Fruit fly (Drosophila melanogaster) whole organism, embryonic: Measurements from ENCODE around the gene cype.
A peak's percentile ranks its signal among the peaks of the same experiment; 100 is the strongest.

Source experiments
- B-H1 ChIP-seq: fragments of 200-800 bp; sonication (Bioruptor generic); IDR thresholded peaks from 3 replicates; pipeline ENCODE4 v1.3.6; 2022; ENCODE audit warnings: missing biosample characterization, missing genetic modification characterization
- CG10565 ChIP-seq: fragments of 200-800 bp; sonication (Bioruptor generic); optimal IDR thresholded peaks from 3 replicates; lab custom pipeline; 2016; ENCODE audit warnings: missing biosample characterization, mild to moderate bottlenecking, missing genetic modification characterization
- CG11093 ChIP-seq: fragments of 200-800 bp; sonication (Bioruptor generic); IDR thresholded peaks from 3 replicates; pipeline ENCODE4 v1.3.6; 2022; ENCODE audit warnings: missing biosample characterization, missing genetic modification characterization
- CG11247 ChIP-seq: fragments of 200-800 bp; sonication (Bioruptor generic); IDR thresholded peaks from 2 replicates; pipeline ENCODE4 v1.3.6; 2022; ENCODE audit warnings: missing biosample characterization, missing genetic modification characterization
- CG11504 ChIP-seq: fragments of 200-800 bp; sonication (Bioruptor generic); optimal IDR thresholded peaks from 3 replicates; lab custom pipeline; 2019; ENCODE audit warnings: missing biosample characterization, mild to moderate bottlenecking, missing genetic modification characterization, moderate library complexity
- CG12299 ChIP-seq: fragments of 200-800 bp; sonication (Bioruptor generic); optimal IDR thresholded peaks from 2 replicates; lab custom pipeline; 2018; ENCODE audit warnings: missing biosample characterization, mild to moderate bottlenecking, missing genetic modification characterization
- CG14014 ChIP-seq: fragments of 200-800 bp; sonication (Bioruptor generic); IDR thresholded peaks from 2 replicates; pipeline ENCODE4 v1.3.6; 2022; ENCODE audit warnings: missing biosample characterization, missing genetic modification characterization
- CG15514 ChIP-seq: fragments of 200-800 bp; sonication (Bioruptor generic); optimal IDR thresholded peaks from 3 replicates; lab custom pipeline; 2017; ENCODE audit warnings: missing biosample characterization, missing genetic modification characterization, mild to moderate bottlenecking, moderate library complexity, missing genetic modification reagents
- CG2199 ChIP-seq: fragments of 200-800 bp; sonication (Bioruptor generic); IDR thresholded peaks from 3 replicates; pipeline ENCODE4 v1.3.6; 2022; ENCODE audit warnings: missing biosample characterization, missing genetic modification characterization
- CG5180 ChIP-seq: fragments of 200-800 bp; sonication (Bioruptor generic); optimal IDR thresholded peaks from 3 replicates; lab custom pipeline; 2017; ENCODE audit warnings: missing biosample characterization, missing genetic modification characterization, mild to moderate bottlenecking, moderate library complexity, missing genetic modification reagents
- CG5245 ChIP-seq: fragments of 200-800 bp; sonication (Bioruptor generic); optimal IDR thresholded peaks from 3 replicates; lab custom pipeline; 2016; ENCODE audit warnings: missing biosample characterization, missing genetic modification characterization
- CG7271 ChIP-seq: fragments of 200-800 bp; sonication (Bioruptor generic); optimal IDR thresholded peaks from 2 replicates; lab custom pipeline; 2018; ENCODE audit warnings: missing biosample characterization, mild to moderate bottlenecking, missing genetic modification characterization, moderate library complexity
- CG8281 ChIP-seq: fragments of 200-800 bp; sonication (Bioruptor generic); optimal IDR thresholded peaks from 2 replicates; lab custom pipeline; 2018; ENCODE audit warnings: missing biosample characterization, mild to moderate bottlenecking, missing genetic modification characterization, moderate library complexity
- CG8478 ChIP-seq: fragments of >200 bp; optimal IDR thresholded peaks from 2 replicates; lab custom pipeline; 2018
- Chrac-16 ChIP-seq: fragments of 200-800 bp; sonication (Bioruptor generic); optimal IDR thresholded peaks from 3 replicates; lab custom pipeline; 2016; ENCODE audit warnings: missing biosample characterization, missing genetic modification characterization
- CoRest ChIP-seq: fragments of 200-800 bp; sonication (Bioruptor generic); optimal IDR thresholded peaks from 3 replicates; lab custom pipeline; 2018; ENCODE audit warnings: missing biosample characterization, mild to moderate bottlenecking, missing genetic modification characterization, moderate library complexity
- Dip3 ChIP-seq: fragments of 200-800 bp; sonication (Bioruptor generic); optimal IDR thresholded peaks from 3 replicates; lab custom pipeline; 2016; ENCODE audit warnings: missing biosample characterization, missing genetic modification characterization
- ERR ChIP-seq: fragments of 200-800 bp; sonication (Bioruptor generic); optimal IDR thresholded peaks from 2 replicates; lab custom pipeline; 2016; ENCODE audit warnings: missing biosample characterization, missing genetic modification characterization
- Ets97D ChIP-seq: fragments of 200-800 bp; sonication (Bioruptor generic); optimal IDR thresholded peaks from 3 replicates; lab custom pipeline; 2016; ENCODE audit warnings: missing biosample characterization, missing genetic modification characterization
- HHEX ChIP-seq: fragments of 200-800 bp; sonication (Bioruptor generic); optimal IDR thresholded peaks from 3 replicates; lab custom pipeline; 2017; ENCODE audit warnings: missing biosample characterization, mild to moderate bottlenecking, missing genetic modification characterization, missing genetic modification reagents
- HLH3B ChIP-seq: fragments of 200-800 bp; sonication (Bioruptor generic); IDR thresholded peaks from 2 replicates; pipeline ENCODE4 v1.3.6; 2022; ENCODE audit warnings: missing biosample characterization, missing genetic modification characterization
- MESR4 ChIP-seq: fragments of 200-800 bp; sonication (Bioruptor generic); optimal IDR thresholded peaks from 2 replicates; lab custom pipeline; 2018; ENCODE audit warnings: missing biosample characterization, mild to moderate bottlenecking, missing genetic modification characterization, moderate library complexity
- Max ChIP-seq: fragments of 200-800 bp; sonication (Bioruptor generic); optimal IDR thresholded peaks from 2 replicates; lab custom pipeline; 2016; ENCODE audit warnings: missing biosample characterization, mild to moderate bottlenecking, missing genetic modification characterization
- Opbp ChIP-seq: fragments of 200-800 bp; sonication (Bioruptor generic); IDR thresholded peaks from 3 replicates; pipeline ENCODE4 v1.3.6; 2022; ENCODE audit warnings: missing biosample characterization, missing genetic modification characterization; ENCODE audit not compliant: partially characterized antibody
- Optix ChIP-seq: fragments of 200-800 bp; sonication (Bioruptor generic); IDR thresholded peaks from 3 replicates; pipeline ENCODE4 v1.3.6; 2022; ENCODE audit warnings: missing biosample characterization, missing genetic modification characterization
- Sox100B ChIP-seq: fragments of 200-800 bp; sonication (Bioruptor generic); optimal IDR thresholded peaks from 3 replicates; lab custom pipeline; 2018; ENCODE audit warnings: missing biosample characterization, mild to moderate bottlenecking, missing genetic modification characterization
- Ssrp ChIP-seq: fragments of 200-800 bp; sonication (Bioruptor generic); optimal IDR thresholded peaks from 2 replicates; lab custom pipeline; 2018; ENCODE audit warnings: missing biosample characterization, mild to moderate bottlenecking, missing genetic modification characterization, moderate library complexity
- Trl ChIP-seq, 3 experiments: fragments of >200 bp in 2 of 3; fragments of 200-800 bp in 1 of 3; sonication (Bioruptor generic) in 1 of 3; optimal IDR thresholded peaks; 2 replicates in 1 of 3; 3 replicates in 2 of 3; lab custom pipeline; 2016 to 2017; ENCODE audit warnings: missing biosample characterization in 1 of 3, missing genetic modification characterization in 1 of 3
- Vsx1 ChIP-seq: fragments of 200-800 bp; sonication (Bioruptor generic); optimal IDR thresholded peaks from 2 replicates; lab custom pipeline; 2017; ENCODE audit warnings: missing biosample characterization, mild to moderate bottlenecking, missing genetic modification characterization, missing genetic modification reagents
- ab ChIP-seq: fragments of 200-800 bp; sonication (Bioruptor generic); optimal IDR thresholded peaks from 2 replicates; lab custom pipeline; 2016; ENCODE audit warnings: missing biosample characterization, missing genetic modification characterization
- ash1 ChIP-seq: fragments of 200-800 bp; sonication (Bioruptor generic); optimal IDR thresholded peaks from 2 replicates; lab custom pipeline; 2018; ENCODE audit warnings: missing biosample characterization, mild to moderate bottlenecking, missing genetic modification characterization
- ato ChIP-seq: fragments of 200-800 bp; sonication (Bioruptor generic); IDR thresholded peaks from 2 replicates; pipeline ENCODE4 v1.3.6; 2022; ENCODE audit warnings: missing biosample characterization, missing genetic modification characterization; ENCODE audit not compliant: partially characterized antibody
- chm ChIP-seq: fragments of 200-800 bp; sonication (Bioruptor generic); IDR thresholded peaks from 2 replicates; pipeline ENCODE4 v1.3.6; 2022; ENCODE audit warnings: missing biosample characterization, missing genetic modification characterization
- gt ChIP-seq: fragments of 200-800 bp; sonication (Bioruptor generic); IDR thresholded peaks from 2 replicates; pipeline ENCODE4 v1.3.6; 2022; ENCODE audit warnings: missing biosample characterization, missing genetic modification characterization
- h ChIP-seq: fragments of >200 bp; optimal IDR thresholded peaks from 2 replicates; lab custom pipeline; 2017
- her ChIP-seq: fragments of 200-800 bp; sonication (Bioruptor generic); optimal IDR thresholded peaks from 2 replicates; lab custom pipeline; 2016; ENCODE audit warnings: missing biosample characterization, missing genetic modification characterization
- jing ChIP-seq: fragments of 200-800 bp; sonication (Bioruptor generic); optimal IDR thresholded peaks from 2 replicates; lab custom pipeline; 2018; ENCODE audit warnings: missing biosample characterization, mild to moderate bottlenecking, missing genetic modification characterization
- kah ChIP-seq: fragments of 200-800 bp; sonication (Bioruptor generic); optimal IDR thresholded peaks from 2 replicates; lab custom pipeline; 2018; ENCODE audit warnings: missing biosample characterization, mild to moderate bottlenecking, missing genetic modification characterization
- nom ChIP-seq: fragments of 200-800 bp; sonication (Bioruptor generic); optimal IDR thresholded peaks from 2 replicates; lab custom pipeline; 2017; ENCODE audit warnings: missing biosample characterization, missing genetic modification characterization, mild to moderate bottlenecking, moderate library complexity, missing genetic modification reagents
- pfk ChIP-seq: fragments of 200-800 bp; sonication (Bioruptor generic); optimal IDR thresholded peaks from 2 replicates; lab custom pipeline; 2018; ENCODE audit warnings: missing biosample characterization, mild to moderate bottlenecking, missing genetic modification characterization, moderate library complexity
- phol ChIP-seq: fragments of 200-800 bp; sonication (Bioruptor generic); optimal IDR thresholded peaks from 3 replicates; lab custom pipeline; 2018; ENCODE audit warnings: missing biosample characterization, mild to moderate bottlenecking, missing genetic modification characterization, moderate library complexity
- pita ChIP-seq: fragments of 200-800 bp; sonication (Bioruptor generic); optimal IDR thresholded peaks from 2 replicates; lab custom pipeline; 2017; ENCODE audit warnings: missing biosample characterization, mild to moderate bottlenecking, missing genetic modification characterization
- psq ChIP-seq: fragments of 200-800 bp; sonication (Bioruptor generic); optimal IDR thresholded peaks from 2 replicates; lab custom pipeline; 2017; ENCODE audit warnings: missing biosample characterization, missing genetic modification characterization
- pzg ChIP-seq: fragments of 200-800 bp; sonication (Bioruptor generic); optimal IDR thresholded peaks from 3 replicates; lab custom pipeline; 2018; ENCODE audit warnings: missing biosample characterization, mild to moderate bottlenecking, missing genetic modification characterization, moderate library complexity
- repo ChIP-seq: fragments of 200-800 bp; sonication (Bioruptor generic); optimal IDR thresholded peaks from 2 replicates; lab custom pipeline; 2016; ENCODE audit warnings: missing biosample characterization, missing genetic modification characterization
- sens-2 ChIP-seq: fragments of 200-800 bp; sonication (Bioruptor generic); IDR thresholded peaks from 2 replicates; pipeline ENCODE4 v1.3.6; 2022; ENCODE audit warnings: missing biosample characterization, missing genetic modification characterization
- sima ChIP-seq: fragments of 200-800 bp; sonication (Bioruptor generic); optimal IDR thresholded peaks from 2 replicates; lab custom pipeline; 2016; ENCODE audit warnings: missing biosample characterization, missing genetic modification characterization
- trh ChIP-seq: fragments of 200-800 bp; sonication (Bioruptor generic); optimal IDR thresholded peaks from 2 replicates; lab custom pipeline; 2016; ENCODE audit warnings: missing biosample characterization, missing genetic modification characterization
- vvl ChIP-seq: fragments of 200-800 bp; sonication (Bioruptor generic); IDR thresholded peaks from 2 replicates; pipeline ENCODE4 v1.3.6; 2022; ENCODE audit warnings: missing biosample characterization, missing genetic modification characterization

cype gene

dm6 chr2L:5326414-5327265 is at the start of gene cype, which contains the start of gene Ncoa6 (continued):
- TF ChIP-seq her (peak; percentile 12), HHEX (GFP tag; lab: Kevin White, UChicago) (no peak), phol (tag; lab: Kevin White, UChicago) (peak; percentile 100), CG5245 (GFP tag; lab: Kevin White, UChicago) (no peak), CG5180 (GFP tag; lab: Kevin White, UChicago) (no peak), repo (GFP tag; lab: Kevin White, UChicago) (no peak), CG7271 (tag; lab: Kevin White, UChicago) (no peak), ab (GFP tag; lab: Kevin White, UChicago) (no peak), CoRest (tag; lab: Kevin White, UChicago) (peak; percentile 69), Opbp (GFP tag; lab: Robert Waterston, UW) (peak; percentile 76; the same call in 2 of the 3 replicates), CG12299 (tag; lab: Kevin White, UChicago) (no peak), CG11504 (tag; lab: Kevin White, UChicago) (peak; percentile 69), ato (GFP tag; lab: Robert Waterston, UW) (peak; percentile 56), pfk (GFP tag; lab: Kevin White, UChicago) (no peak), MESR4 (peak; percentile 85), Ssrp (tag; lab: Kevin White, UChicago) (peak; percentile 39), pzg (peak; percentile 73), Max (no peak), trh (no peak), gt (GFP tag; lab: Robert Waterston, UW) (no peak), Vsx1 (no peak), sima (no peak), CG14014 (0 out of 2 replicates have a peak, but pooled peaks have one; percentile 21), vvl (GFP tag; lab: Robert Waterston, UW) (peak; percentile 59), Sox100B (GFP tag; lab: Kevin White, UChicago) (no peak), HLH3B (GFP tag; lab: Robert Waterston, UW) (no peak), psq (GFP tag; lab: Kevin White, UChicago) (peak; percentile 6), CG8478 (lab: Kevin White, UChicago) (no peak), pita (GFP tag; lab: Kevin White, UChicago) (no peak), chm (GFP tag; lab: Robert Waterston, UW) (no peak), sens-2 (no peak), h (no peak), nom (GFP tag; lab: Kevin White, UChicago) (no peak), Dip3 (GFP tag; lab: Kevin White, UChicago) (no peak), ERR (no peak), CG8281 (peak; percentile 2), CG10565 (GFP tag; lab: Kevin White, UChicago) (no peak), CG11093 (GFP tag; lab: Robert Waterston, UW) (no peak), jing (GFP tag; lab: Kevin White, UChicago) (no peak), CG2199 (no peak), Trl (optimal IDR thresholded peaks at IDR 0.05; lab: Kevin White, UChicago) (no peak), Trl (GFP tag; optimal IDR thresholded peaks at IDR 0.05; lab: Kevin White, UChicago) (no peak), Ets97D (GFP tag; lab: Kevin White, UChicago) (peak; percentile 79), Optix (GFP tag; lab: Robert Waterston, UW) (no peak), ash1 (GFP tag; lab: Kevin White, UChicago) (no peak), Chrac-16 (peak; percentile 21), CG15514 (GFP tag; lab: Kevin White, UChicago) (peak; percentile 55), kah (GFP tag; lab: Kevin White, UChicago) (no peak), CG11247 (GFP tag; lab: Robert Waterston, UW) (peak; percentile 22; the same call in 1 of the 2 replicates), B-H1 (GFP tag; lab: Robert Waterston, UW) (0 out of 3 replicates have a peak, but pooled peaks have one; percentile 15)
